Fruit fly (Drosophila melanogaster) whole organism, embryonic: ENCODE data around the gene RpS17.

Source experiments
- ATbp ChIP-seq: fragments of 200-800 bp; sonication (Bioruptor generic); optimal IDR thresholded peaks from 2 replicates; lab custom pipeline; 2017; ENCODE audit warnings: missing biosample characterization, mild to moderate bottlenecking, missing genetic modification characterization, missing genetic modification reagents
- B-H1 ChIP-seq: fragments of 200-800 bp; sonication (Bioruptor generic); IDR thresholded peaks from 3 replicates; pipeline ENCODE4 v1.3.6; 2022; ENCODE audit warnings: missing biosample characterization, missing genetic modification characterization
- CG10209 ChIP-seq: fragments of 200-800 bp; sonication (Bioruptor generic); optimal IDR thresholded peaks from 3 replicates; lab custom pipeline; 2017; ENCODE audit warnings: missing biosample characterization, mild to moderate bottlenecking, missing genetic modification characterization, missing genetic modification reagents
- CG10565 ChIP-seq: fragments of 200-800 bp; sonication (Bioruptor generic); optimal IDR thresholded peaks from 3 replicates; lab custom pipeline; 2016; ENCODE audit warnings: missing biosample characterization, mild to moderate bottlenecking, missing genetic modification characterization
- CG11398 ChIP-seq: fragments of 200-800 bp; sonication (Bioruptor generic); optimal IDR thresholded peaks from 2 replicates; lab custom pipeline; 2016; ENCODE audit warnings: missing biosample characterization, missing genetic modification characterization
- CG11504 ChIP-seq: fragments of 200-800 bp; sonication (Bioruptor generic); optimal IDR thresholded peaks from 3 replicates; lab custom pipeline; 2019; ENCODE audit warnings: missing biosample characterization, mild to moderate bottlenecking, missing genetic modification characterization, moderate library complexity
- CG15514 ChIP-seq: fragments of 200-800 bp; sonication (Bioruptor generic); optimal IDR thresholded peaks from 3 replicates; lab custom pipeline; 2017; ENCODE audit warnings: missing biosample characterization, missing genetic modification characterization, mild to moderate bottlenecking, moderate library complexity, missing genetic modification reagents
- CG1647 ChIP-seq: fragments of 200-800 bp; sonication (Bioruptor generic); optimal IDR thresholded peaks from 3 replicates; lab custom pipeline; 2016; ENCODE audit warnings: missing biosample characterization, missing genetic modification characterization
- CG16813 ChIP-seq: fragments of 200-800 bp; sonication (Bioruptor generic); IDR thresholded peaks from 3 replicates; pipeline ENCODE4 v1.3.6; 2022; ENCODE audit warnings: missing biosample characterization, missing genetic modification characterization; ENCODE audit not compliant: partially characterized antibody
- CG18476 ChIP-seq: fragments of 200-800 bp; sonication (Bioruptor generic); optimal IDR thresholded peaks from 2 replicates; lab custom pipeline; 2016; ENCODE audit warnings: missing biosample characterization, mild to moderate bottlenecking, missing genetic modification characterization
- CG33213 ChIP-seq: fragments of 200-800 bp; sonication (Bioruptor generic); optimal IDR thresholded peaks from 3 replicates; lab custom pipeline; 2016; ENCODE audit warnings: missing biosample characterization, missing genetic modification characterization
- CG34224 ChIP-seq: fragments of 200-800 bp; sonication (Bioruptor generic); IDR thresholded peaks from 3 replicates; pipeline ENCODE4 v1.3.6; 2022; ENCODE audit warnings: missing biosample characterization, missing genetic modification characterization; ENCODE audit not compliant: partially characterized antibody
- CG4707 ChIP-seq: fragments of 200-800 bp; sonication (Bioruptor generic); optimal IDR thresholded peaks from 2 replicates; lab custom pipeline; 2018; ENCODE audit warnings: missing biosample characterization, mild to moderate bottlenecking, missing genetic modification characterization, moderate library complexity
- CG4820 ChIP-seq: fragments of 200-800 bp; sonication (Bioruptor generic); optimal IDR thresholded peaks from 3 replicates; lab custom pipeline; 2016; ENCODE audit warnings: missing biosample characterization, missing genetic modification characterization
- CG6654 ChIP-seq: fragments of 200-800 bp; sonication (Bioruptor generic); optimal IDR thresholded peaks from 2 replicates; lab custom pipeline; 2017; ENCODE audit warnings: missing biosample characterization, mild to moderate bottlenecking, missing genetic modification characterization
- CG6854 ChIP-seq: fragments of 200-800 bp; sonication (Bioruptor generic); optimal IDR thresholded peaks from 3 replicates; lab custom pipeline; 2017; ENCODE audit warnings: missing biosample characterization, mild to moderate bottlenecking, missing genetic modification characterization
- CG9437 ChIP-seq: fragments of 200-800 bp; sonication (Bioruptor generic); optimal IDR thresholded peaks from 2 replicates; lab custom pipeline; 2018; ENCODE audit warnings: missing biosample characterization, mild to moderate bottlenecking, missing genetic modification characterization
- CoRest ChIP-seq: fragments of 200-800 bp; sonication (Bioruptor generic); optimal IDR thresholded peaks from 3 replicates; lab custom pipeline; 2018; ENCODE audit warnings: missing biosample characterization, mild to moderate bottlenecking, missing genetic modification characterization, moderate library complexity
- Dbx ChIP-seq: fragments of 200-800 bp; sonication (Bioruptor generic); IDR thresholded peaks from 3 replicates; pipeline ENCODE4 v1.3.6; 2022; ENCODE audit warnings: missing biosample characterization, missing genetic modification characterization
- Dll ChIP-seq: fragments of 200-800 bp; sonication (Bioruptor generic); IDR thresholded peaks from 4 replicates; pipeline ENCODE4 v1.3.6; 2022; ENCODE audit warnings: missing biosample characterization, missing genetic modification characterization; ENCODE audit not compliant: partially characterized antibody
- Fer3 ChIP-seq: fragments of 200-800 bp; sonication (Bioruptor generic); optimal IDR thresholded peaks from 2 replicates; lab custom pipeline; 2018; ENCODE audit warnings: missing biosample characterization, mild to moderate bottlenecking, missing genetic modification characterization, moderate library complexity
- HmgD ChIP-seq: fragments of 200-800 bp; sonication (Bioruptor generic); optimal IDR thresholded peaks from 3 replicates; lab custom pipeline; 2016; ENCODE audit warnings: missing biosample characterization, missing genetic modification characterization
- Hr51 ChIP-seq, 2 experiments: fragments of 200-800 bp; sonication (Bioruptor generic); optimal IDR thresholded peaks; 2 replicates in 1 of 2; 3 replicates in 1 of 2; lab custom pipeline; 2016 to 2018; ENCODE audit warnings: missing biosample characterization in 2 of 2, missing genetic modification characterization in 2 of 2, mild to moderate bottlenecking in 1 of 2, moderate library complexity in 1 of 2
- Lhr ChIP-seq: fragments of 200-800 bp; sonication (Bioruptor generic); optimal IDR thresholded peaks from 3 replicates; lab custom pipeline; 2017; ENCODE audit warnings: mild to moderate bottlenecking, missing biosample characterization, missing genetic modification reagents, missing genetic modification characterization
- NK7.1 ChIP-seq: fragments of 200-800 bp; sonication (Bioruptor generic); optimal IDR thresholded peaks from 3 replicates; lab custom pipeline; 2016; ENCODE audit warnings: missing biosample characterization, missing genetic modification characterization
- Rx ChIP-seq: fragments of 200-800 bp; sonication (Bioruptor generic); IDR thresholded peaks from 2 replicates; pipeline ENCODE4 v1.3.6; 2022; ENCODE audit warnings: missing biosample characterization, missing genetic modification characterization
- Side ChIP-seq: fragments of 200-800 bp; sonication (Bioruptor generic); optimal IDR thresholded peaks from 2 replicates; lab custom pipeline; 2016; ENCODE audit warnings: missing biosample characterization, missing genetic modification characterization
- Spps ChIP-seq: fragments of 200-800 bp; sonication (Bioruptor generic); optimal IDR thresholded peaks from 2 replicates; lab custom pipeline; 2018; ENCODE audit warnings: missing biosample characterization, mild to moderate bottlenecking, missing genetic modification characterization
- Sry-δ ChIP-seq: fragments of 200-800 bp; sonication (Bioruptor generic); optimal IDR thresholded peaks from 2 replicates; lab custom pipeline; 2016; ENCODE audit warnings: missing biosample characterization, missing genetic modification characterization
- Stat92E ChIP-seq, 3 experiments: fragments of >200 bp in 2 of 3; fragments of 200-800 bp in 1 of 3; sonication (Bioruptor generic) in 1 of 3; optimal IDR thresholded peaks; 2 replicates each; lab custom pipeline; 2017 to 2019; ENCODE audit warnings: missing biosample characterization in 3 of 3, missing genetic modification characterization in 3 of 3, mild to moderate bottlenecking in 1 of 3, moderate library complexity in 1 of 3
- TFAM ChIP-seq: fragments of 200-800 bp; sonication (Bioruptor generic); optimal IDR thresholded peaks from 2 replicates; lab custom pipeline; 2017; ENCODE audit warnings: missing biosample characterization, missing genetic modification characterization, inconsistent platforms
- Xbp1 ChIP-seq: fragments of 200-800 bp; sonication (Bioruptor generic); optimal IDR thresholded peaks from 3 replicates; lab custom pipeline; 2016; ENCODE audit warnings: missing biosample characterization, mild to moderate bottlenecking, missing genetic modification characterization
- abd-A ChIP-seq: fragments of 200-800 bp; sonication (Bioruptor generic); optimal IDR thresholded peaks from 3 replicates; lab custom pipeline; 2019; ENCODE audit warnings: missing biosample characterization, mild to moderate bottlenecking, missing genetic modification characterization, moderate library complexity
- chif ChIP-seq, 2 experiments: fragments of 200-800 bp; sonication (Bioruptor generic); optimal IDR thresholded peaks; 3 replicates each; lab custom pipeline; 2016; ENCODE audit warnings: missing biosample characterization in 2 of 2, missing genetic modification characterization in 2 of 2
- ewg ChIP-seq: fragments of 200-800 bp; sonication (Bioruptor generic); optimal IDR thresholded peaks from 3 replicates; lab custom pipeline; 2017; ENCODE audit warnings: mild to moderate bottlenecking, missing biosample characterization, missing genetic modification reagents, missing genetic modification characterization
- fru ChIP-seq: fragments of >200 bp; optimal IDR thresholded peaks from 2 replicates; lab custom pipeline; 2017
- ham ChIP-seq: fragments of 200-800 bp; sonication (Bioruptor generic); IDR thresholded peaks from 2 replicates; pipeline ENCODE4 v1.3.6; 2022; ENCODE audit warnings: missing biosample characterization, missing genetic modification characterization
- hth ChIP-seq: fragments of >200 bp; optimal IDR thresholded peaks from 2 replicates; lab custom pipeline; 2017; ENCODE audit warnings: inconsistent platforms
- insv ChIP-seq, 2 experiments: fragments of 200-800 bp; sonication (Bioruptor generic); optimal IDR thresholded peaks; 3 replicates each; lab custom pipeline; 2016 to 2018; ENCODE audit warnings: missing biosample characterization in 2 of 2, missing genetic modification characterization in 2 of 2
- inv ChIP-seq: fragments of 200-800 bp; sonication (Bioruptor generic); IDR thresholded peaks from 2 replicates; pipeline ENCODE4 v1.3.6; 2022; ENCODE audit warnings: missing biosample characterization, missing genetic modification characterization; ENCODE audit not compliant: partially characterized antibody
- ken ChIP-seq: fragments of 200-800 bp; sonication (Bioruptor generic); IDR thresholded peaks from 3 replicates; pipeline ENCODE4 v1.3.6; 2022; ENCODE audit warnings: missing biosample characterization, missing genetic modification characterization
- mam ChIP-seq: fragments of 200-800 bp; sonication (Bioruptor generic); optimal IDR thresholded peaks from 3 replicates; lab custom pipeline; 2016; ENCODE audit warnings: missing biosample characterization, missing genetic modification characterization
- odd ChIP-seq: fragments of 200-800 bp; sonication (Bioruptor generic); optimal IDR thresholded peaks from 2 replicates; lab custom pipeline; 2017; ENCODE audit warnings: missing biosample characterization, mild to moderate bottlenecking, missing genetic modification characterization
- pan ChIP-seq, 4 experiments: fragments of >200 bp in 3 of 4; fragments of 200-800 bp in 1 of 4; sonication (Bioruptor generic) in 1 of 4; optimal IDR thresholded peaks in 3 of 4; IDR thresholded peaks in 1 of 4; 2 replicates each; pipeline versions ENCODE4 v1.3.6 to Lab custom; 2017 to 2022; ENCODE audit warnings: missing biosample characterization in 2 of 4, missing genetic modification characterization in 2 of 4, mixed read lengths in 1 of 4
- pfk ChIP-seq: fragments of 200-800 bp; sonication (Bioruptor generic); optimal IDR thresholded peaks from 2 replicates; lab custom pipeline; 2018; ENCODE audit warnings: missing biosample characterization, mild to moderate bottlenecking, missing genetic modification characterization, moderate library complexity
- salm ChIP-seq: fragments of 200-800 bp; sonication (Bioruptor generic); optimal IDR thresholded peaks from 2 replicates; lab custom pipeline; 2018; ENCODE audit warnings: missing biosample characterization, mild to moderate bottlenecking, missing genetic modification characterization
- tll ChIP-seq, 2 experiments: fragments of 200-800 bp in 1 of 2; fragments of >200 bp in 1 of 2; sonication (Bioruptor generic) in 1 of 2; optimal IDR thresholded peaks; 2 replicates each; lab custom pipeline; 2017 to 2019; ENCODE audit warnings: missing biosample characterization in 2 of 2, missing genetic modification characterization in 2 of 2, mild to moderate bottlenecking in 1 of 2, moderate library complexity in 1 of 2
- zen ChIP-seq: fragments of 200-800 bp; sonication (Bioruptor generic); optimal IDR thresholded peaks from 3 replicates; lab custom pipeline; 2018; ENCODE audit warnings: missing biosample characterization, mild to moderate bottlenecking, missing genetic modification characterization, moderate library complexity

Gene RpS17

dm6 chr3L:9468261-9468890 lies 38.8 kb upstream of the RpS17 start (continued):
- TF ChIP-seq HmgD (GFP tag; lab: Kevin White, UChicago) (no peak), CG16813 (GFP tag; lab: Robert Waterston, UW) (no peak), CG33213 (no peak), ken (no peak), salm (no peak), Xbp1 (GFP tag; lab: Kevin White, UChicago) (peak; percentile 26), zen (tag; lab: Kevin White, UChicago) (no peak), CG11504 (tag; lab: Kevin White, UChicago) (peak; percentile 66), ATbp (GFP tag; lab: Kevin White, UChicago) (peak; percentile 7), ham (GFP tag; lab: Robert Waterston, UW) (no peak), chif (GFP tag; optimal IDR thresholded peaks at IDR 0.05; lab: Kevin White, UChicago) (peak in 1 of 2 experiments; percentile 9), CG9437 (GFP tag; lab: Kevin White, UChicago) (peak; percentile 11), Dbx (GFP tag; lab: Robert Waterston, UW) (no peak), tll (GFP tag; optimal IDR thresholded peaks at IDR 0.05; lab: Kevin White, UChicago) (no peak), CG34224 (no peak), mam (GFP tag; lab: Kevin White, UChicago) (peak; percentile 24), Stat92E (GFP tag; optimal IDR thresholded peaks at IDR 0.05; lab: Kevin White, UChicago) (no peak), hth (lab: Kevin White, UChicago) (no peak), Lhr (GFP tag; lab: Kevin White, UChicago) (no peak), Rx (no peak), fru (lab: Kevin White, UChicago) (no peak), Sry-δ (no peak), CG10565 (GFP tag; lab: Kevin White, UChicago) (no peak), TFAM (GFP tag; lab: Kevin White, UChicago) (no peak), pfk (GFP tag; lab: Kevin White, UChicago) (no peak), CG4820 (GFP tag; lab: Kevin White, UChicago) (no peak), CG15514 (GFP tag; lab: Kevin White, UChicago) (peak; percentile 3), Hr51 (GFP tag; optimal IDR thresholded peaks at IDR 0.05; lab: Kevin White, UChicago) (peak in 1 of 2 experiments; percentile 24), odd (GFP tag; lab: Kevin White, UChicago) (no peak), ewg (no peak), Side (GFP tag; lab: Kevin White, UChicago) (no peak), inv (GFP tag; lab: Robert Waterston, UW) (no peak), Spps (tag; lab: Kevin White, UChicago) (no peak), Dll (no peak), pan (optimal IDR thresholded peaks at IDR 0.05; lab: Kevin White, UChicago) (no peak), pan (GFP tag; optimal IDR thresholded peaks at IDR 0.05 in 1 of 2, IDR thresholded peaks at IDR 0.05 in 1 of 2) (no peak), CG18476 (GFP tag; lab: Kevin White, UChicago) (no peak), B-H1 (GFP tag; lab: Robert Waterston, UW) (no peak), CG4707 (no peak), insv (GFP tag; optimal IDR thresholded peaks at IDR 0.05; lab: Kevin White, UChicago) (no peak), CG11398 (GFP tag; lab: Kevin White, UChicago) (no peak), CG1647 (GFP tag; lab: Kevin White, UChicago) (no peak), abd-A (tag; lab: Kevin White, UChicago) (no peak), Fer3 (tag; lab: Kevin White, UChicago) (no peak), CG10209 (GFP tag; lab: Kevin White, UChicago) (peak; percentile 17), CG6654 (GFP tag; lab: Kevin White, UChicago) (no peak), CG6854 (GFP tag; lab: Kevin White, UChicago) (peak; percentile 45), NK7.1 (GFP tag; lab: Kevin White, UChicago) (no peak), CoRest (tag; lab: Kevin White, UChicago) (peak; percentile 61)
